Fruit fly (Drosophila melanogaster) whole organism, pupa: ENCODE measurements around the gene Elovl7.

Source experiments
- CG10348 ChIP-seq: fragments of 200-800 bp; sonication (Bioruptor generic); IDR thresholded peaks from 2 replicates; pipeline ENCODE4 v1.3.6; 2022; ENCODE audit warnings: missing biosample characterization, missing genetic modification characterization
- CG12605 ChIP-seq: fragments of 200-800 bp; sonication (Bioruptor generic); IDR thresholded peaks from 2 replicates; pipeline ENCODE4 v1.3.6; 2022; ENCODE audit warnings: missing biosample characterization, missing genetic modification characterization
- CG13204 ChIP-seq: fragments of 200-800 bp; sonication (Bioruptor generic); optimal IDR thresholded peaks from 2 replicates; lab custom pipeline; 2018; ENCODE audit warnings: missing biosample characterization, mild to moderate bottlenecking, missing genetic modification characterization, moderate library complexity
- CG14655 ChIP-seq: fragments of 200-800 bp; sonication (Bioruptor generic); optimal IDR thresholded peaks from 3 replicates; lab custom pipeline; 2017; ENCODE audit warnings: mild to moderate bottlenecking, missing biosample characterization, missing genetic modification reagents, missing genetic modification characterization
- CG15710 ChIP-seq: fragments of 200-800 bp; sonication (Bioruptor generic); optimal IDR thresholded peaks from 2 replicates; lab custom pipeline; 2018; ENCODE audit warnings: missing biosample characterization, mild to moderate bottlenecking, missing genetic modification characterization, moderate library complexity
- CG17806 ChIP-seq: fragments of 200-800 bp; sonication (Bioruptor generic); optimal IDR thresholded peaks from 2 replicates; lab custom pipeline; 2018; ENCODE audit warnings: missing biosample characterization, mild to moderate bottlenecking, missing genetic modification characterization, moderate library complexity
- CG32121 ChIP-seq: fragments of 200-800 bp; sonication (Bioruptor generic); IDR thresholded peaks from 2 replicates; pipeline ENCODE4 v1.3.6; 2022; ENCODE audit warnings: missing biosample characterization, missing genetic modification characterization
- CG34367 ChIP-seq: fragments of 200-800 bp; sonication (Bioruptor generic); optimal IDR thresholded peaks from 2 replicates; lab custom pipeline; 2018; ENCODE audit warnings: missing biosample characterization, mild to moderate bottlenecking, missing genetic modification characterization
- CG4496 ChIP-seq: fragments of 200-800 bp; sonication (Bioruptor generic); IDR thresholded peaks from 3 replicates; pipeline ENCODE4 v1.3.6; 2022; ENCODE audit warnings: missing biosample characterization, missing genetic modification characterization
- CG8159 ChIP-seq: fragments of 200-800 bp; sonication (Bioruptor generic); optimal IDR thresholded peaks from 3 replicates; lab custom pipeline; 2018; ENCODE audit warnings: missing biosample characterization, mild to moderate bottlenecking, missing genetic modification characterization, moderate library complexity
- CG8301 ChIP-seq: fragments of 200-800 bp; sonication (Bioruptor generic); optimal IDR thresholded peaks from 2 replicates; lab custom pipeline; 2018; ENCODE audit warnings: missing biosample characterization, mild to moderate bottlenecking, missing genetic modification characterization
- CG9948 ChIP-seq: fragments of 200-800 bp; sonication (Bioruptor generic); optimal IDR thresholded peaks from 2 replicates; lab custom pipeline; 2018; ENCODE audit warnings: missing biosample characterization, mild to moderate bottlenecking, missing genetic modification characterization, moderate library complexity
- D1 ChIP-seq: fragments of 200-800 bp; sonication (Bioruptor generic); optimal IDR thresholded peaks from 2 replicates; lab custom pipeline; 2018; ENCODE audit warnings: missing biosample characterization, mild to moderate bottlenecking, missing genetic modification characterization, moderate library complexity
- EcR ChIP-seq: fragments of 200-800 bp; sonication (Bioruptor generic); optimal IDR thresholded peaks from 3 replicates; lab custom pipeline; 2019; ENCODE audit warnings: missing biosample characterization, missing genetic modification characterization, mild to moderate bottlenecking, moderate library complexity, missing genetic modification reagents
- Ets98B ChIP-seq: fragments of 200-800 bp; sonication (Bioruptor generic); IDR thresholded peaks from 2 replicates; pipeline ENCODE4 v1.3.6; 2022; ENCODE audit warnings: missing biosample characterization, missing genetic modification characterization
- Pif1A ChIP-seq: fragments of 200-800 bp; sonication (Bioruptor generic); optimal IDR thresholded peaks from 3 replicates; lab custom pipeline; 2016; ENCODE audit warnings: missing biosample characterization, missing genetic modification characterization
- Pif1B ChIP-seq: fragments of 200-800 bp; sonication (Bioruptor generic); optimal IDR thresholded peaks from 3 replicates; lab custom pipeline; 2016; ENCODE audit warnings: missing biosample characterization, missing genetic modification characterization
- Snoo ChIP-seq: fragments of 200-800 bp; sonication (Bioruptor generic); optimal IDR thresholded peaks from 3 replicates; lab custom pipeline; 2017; ENCODE audit warnings: missing biosample characterization, mild to moderate bottlenecking, missing genetic modification characterization, inconsistent platforms
- fd96Ca ChIP-seq: fragments of 200-800 bp; sonication (Bioruptor generic); IDR thresholded peaks from 3 replicates; pipeline ENCODE4 v1.3.6; 2022; ENCODE audit warnings: missing biosample characterization, missing genetic modification characterization
- gl ChIP-seq: fragments of 200-800 bp; sonication (Bioruptor generic); optimal IDR thresholded peaks from 2 replicates; lab custom pipeline; 2018; ENCODE audit warnings: missing biosample characterization, mild to moderate bottlenecking, missing genetic modification characterization
- rn ChIP-seq: fragments of 200-800 bp; sonication (Bioruptor generic); IDR thresholded peaks from 2 replicates; pipeline ENCODE4 v1.3.6; 2022; ENCODE audit warnings: missing biosample characterization, missing genetic modification characterization

The Elovl7 gene

DNA sequence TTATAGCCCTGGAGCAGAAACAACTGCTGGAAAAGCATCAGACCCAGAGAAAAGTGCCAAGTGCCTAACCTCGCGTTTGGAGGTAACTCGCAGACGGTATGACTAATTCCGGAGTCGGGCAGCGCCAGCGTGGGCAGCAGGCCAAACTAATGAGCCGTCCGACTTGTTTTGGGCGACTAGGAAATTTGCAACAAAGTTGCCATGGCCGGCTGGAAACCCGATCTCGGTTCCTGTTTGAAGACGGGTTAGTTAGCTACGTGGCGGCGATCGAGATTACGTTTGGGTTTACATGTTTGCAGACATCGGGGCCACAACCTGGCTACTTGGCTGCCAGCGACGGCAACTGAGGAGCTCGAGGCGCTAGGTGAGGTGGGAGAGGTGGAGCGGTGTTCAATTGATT lies 38.6 kb downstream of the Elovl7 start:
- TF ChIP-seq Snoo (tag; lab: Kevin White, UChicago) = no peak
- TF ChIP-seq CG32121 (GFP tag; lab: Robert Waterston, UW) = no peak
- TF ChIP-seq Pif1B (GFP tag; lab: Kevin White, UChicago) = no peak
- TF ChIP-seq CG17806 (tag; lab: Kevin White, UChicago) = no peak
- no peak for TF ChIP-seq gl (tag; lab: Kevin White, UChicago)
- no peak for TF ChIP-seq CG12605 (GFP tag; lab: Robert Waterston, UW)
- no peak for TF ChIP-seq CG14655 (GFP tag; lab: Kevin White, UChicago)
- TF ChIP-seq CG34367 (tag; lab: Kevin White, UChicago) = no peak
- no peak; the same call in 2 of the 3 replicates for TF ChIP-seq fd96Ca (GFP tag; lab: Robert Waterston, UW)
- no peak for TF ChIP-seq CG8301
- TF ChIP-seq Pif1A = no peak
- TF ChIP-seq rn (GFP tag; lab: Robert Waterston, UW) = no peak

DNA sequence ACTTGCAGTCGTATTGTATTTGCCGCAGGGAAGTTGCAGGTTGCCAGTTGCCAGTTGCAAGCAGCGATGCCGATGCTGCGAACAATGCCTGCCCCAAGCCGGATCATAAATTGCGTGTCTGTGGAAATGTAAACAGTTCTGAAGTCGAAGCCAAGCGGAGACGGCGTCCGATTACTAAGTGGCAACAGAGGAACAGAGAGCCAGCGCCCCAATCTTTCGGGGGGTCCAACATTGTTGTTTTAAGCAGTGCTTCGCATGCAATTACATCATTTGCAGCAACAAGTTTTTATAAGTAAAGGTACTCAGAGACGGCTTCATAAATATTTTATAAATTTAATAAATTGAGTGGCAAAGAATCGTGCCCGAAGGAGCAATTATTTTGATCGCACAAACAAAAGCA lies 41.2 kb downstream of the Elovl7 start:
- TF ChIP-seq CG13204 (GFP tag; lab: Kevin White, UChicago) = peak; percentile 10
- TF ChIP-seq CG14655 (GFP tag; lab: Kevin White, UChicago) = no peak
- TF ChIP-seq, all 21 proteins: peak for 1

DNA sequence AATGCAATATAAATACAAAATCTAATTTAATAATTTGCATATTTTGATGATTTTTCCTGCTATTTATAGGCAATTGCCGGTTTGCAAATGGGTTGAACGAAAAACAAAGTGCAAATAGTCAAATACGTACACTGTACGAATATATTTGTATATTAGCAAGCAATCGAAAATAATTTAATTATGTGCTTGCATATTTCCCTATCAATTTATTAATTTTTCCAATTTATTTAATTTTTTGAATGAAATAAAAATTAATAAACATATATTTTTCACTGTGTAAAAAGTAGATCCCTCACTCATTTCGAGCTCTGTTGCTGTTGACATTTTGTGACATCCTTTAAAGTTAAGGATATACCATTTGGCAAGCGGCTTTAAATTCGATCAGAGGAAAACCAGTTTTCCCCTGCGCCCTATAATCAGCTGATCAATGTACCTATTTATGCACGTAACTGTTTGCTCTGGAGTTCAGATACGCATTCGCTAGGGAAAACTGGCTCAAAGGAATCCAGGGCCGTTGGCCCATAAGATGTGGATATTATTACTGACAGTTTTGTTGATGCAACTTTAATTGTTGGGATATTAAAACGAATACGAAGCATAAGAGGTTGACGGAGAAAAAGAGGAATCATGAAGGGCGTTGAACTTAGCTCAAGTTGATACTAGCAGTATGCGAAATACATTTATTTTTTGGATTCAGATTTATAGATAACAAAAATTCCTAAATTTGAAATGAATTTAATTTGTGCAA lies 42.4 kb downstream of the Elovl7 start:
- TF ChIP-seq CG13204 (GFP tag; lab: Kevin White, UChicago) (no peak), rn (GFP tag; lab: Robert Waterston, UW) (no peak), EcR (GFP tag; lab: Kevin White, UChicago) (peak; percentile 96), CG14655 (GFP tag; lab: Kevin White, UChicago) (peak; percentile 60), CG15710 (peak; percentile 54), CG9948 (tag; lab: Kevin White, UChicago) (peak; percentile 62), CG34367 (tag; lab: Kevin White, UChicago) (peak; percentile 22), Pif1B (GFP tag; lab: Kevin White, UChicago) (no peak), Snoo (tag; lab: Kevin White, UChicago) (no peak), D1 (tag; lab: Kevin White, UChicago) (peak; percentile 32), CG4496 (GFP tag; lab: Robert Waterston, UW) (0 out of 3 replicates have a peak, but pooled peaks have one; percentile 44), CG32121 (GFP tag; lab: Robert Waterston, UW) (no peak), gl (tag; lab: Kevin White, UChicago) (no peak), CG17806 (tag; lab: Kevin White, UChicago) (peak; percentile 68), Ets98B (GFP tag; lab: Robert Waterston, UW) (no peak), CG8301 (peak; percentile 16), Pif1A (peak; percentile 23), CG12605 (GFP tag; lab: Robert Waterston, UW) (no peak), CG8159 (tag; lab: Kevin White, UChicago) (peak; percentile 75), CG10348 (GFP tag; lab: Robert Waterston, UW) (no peak), fd96Ca (GFP tag; lab: Robert Waterston, UW) (no peak)

DNA sequence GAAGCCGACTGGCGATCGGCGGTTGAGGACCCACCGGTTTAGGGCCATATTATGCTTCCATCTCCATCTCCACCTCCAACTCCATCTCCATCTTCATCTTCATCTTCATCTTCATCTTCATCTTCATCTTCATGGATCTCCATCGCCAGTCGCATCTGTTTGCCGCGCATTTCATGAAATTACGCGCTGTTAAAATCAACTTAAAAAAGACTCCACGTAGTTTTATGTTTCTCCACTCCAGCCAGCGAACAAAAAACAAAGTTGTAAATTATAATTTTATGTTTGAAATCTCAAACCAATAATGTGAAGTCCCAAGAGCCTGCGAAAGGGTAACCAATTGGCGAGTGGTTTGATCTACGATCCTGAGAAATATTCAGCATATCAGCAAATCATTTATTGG lies 45.5 kb downstream of the Elovl7 start:
- no peak for TF ChIP-seq EcR (GFP tag; lab: Kevin White, UChicago)
- TF ChIP-seq CG14655 (GFP tag; lab: Kevin White, UChicago) = no peak
- no peak for TF ChIP-seq CG15710
- TF ChIP-seq CG9948 (tag; lab: Kevin White, UChicago) = no peak
- TF ChIP-seq gl (tag; lab: Kevin White, UChicago) = no peak
- TF ChIP-seq Pif1B (GFP tag; lab: Kevin White, UChicago) = no peak
- TF ChIP-seq CG34367 (tag; lab: Kevin White, UChicago) = no peak

DNA sequence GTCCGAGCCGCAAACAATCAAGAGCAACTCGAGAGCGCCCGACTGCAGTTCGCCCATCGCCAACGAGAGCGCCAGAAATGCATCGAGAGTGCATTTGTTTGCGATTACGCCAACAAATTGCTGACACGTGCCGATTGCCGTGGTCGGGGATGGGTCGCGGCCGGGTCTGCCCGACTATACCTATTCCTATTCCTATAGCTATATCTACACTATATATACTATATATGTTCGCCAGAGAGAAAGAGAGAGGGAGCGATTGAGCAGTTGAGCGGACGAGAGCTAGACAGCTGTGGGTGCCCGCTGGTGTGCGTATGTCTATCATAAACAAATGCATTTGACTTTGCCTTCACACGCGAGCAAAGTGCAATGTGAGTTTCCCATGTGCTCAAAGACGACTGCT lies 48.3 kb downstream of the Elovl7 start:
- TF ChIP-seq Ets98B (GFP tag; lab: Robert Waterston, UW) = peak; percentile 31; the same call in 1 of the 2 replicates
- TF ChIP-seq CG12605 (GFP tag; lab: Robert Waterston, UW) = peak; percentile 32; the same call in 1 of the 2 replicates
- TF ChIP-seq CG14655 (GFP tag; lab: Kevin White, UChicago) = peak; percentile 34
- TF ChIP-seq EcR (GFP tag; lab: Kevin White, UChicago) = no peak
- no peak for TF ChIP-seq CG8159 (tag; lab: Kevin White, UChicago)
- TF ChIP-seq CG34367 (tag; lab: Kevin White, UChicago) = no peak
- TF ChIP-seq gl (tag; lab: Kevin White, UChicago) = no peak
- TF ChIP-seq rn (GFP tag; lab: Robert Waterston, UW) = no peak
- peak; percentile 15 for TF ChIP-seq CG8301
- peak; percentile 68 for TF ChIP-seq CG32121 (GFP tag; lab: Robert Waterston, UW)
- no peak for TF ChIP-seq Pif1A
- peak; percentile 37; the same call in 1 of the 3 replicates for TF ChIP-seq CG4496 (GFP tag; lab: Robert Waterston, UW)
- no peak for TF ChIP-seq fd96Ca (GFP tag; lab: Robert Waterston, UW)
- no peak for TF ChIP-seq CG9948 (tag; lab: Kevin White, UChicago)
